Worm (Caenorhabditis elegans) whole organism, early embryonic: Measurements from ENCODE around the gene hda-4.

ENCODE experiments used
- B0310.2 ChIP-seq: sonication (generic microtip); optimal IDR thresholded peaks from 2 replicates; lab custom pipeline; 2016; ENCODE audit warnings: mild to moderate bottlenecking, missing genetic modification characterization, missing compliant biosample characterization
- ets-7 ChIP-seq: sonication (generic microtip); optimal IDR thresholded peaks from 2 replicates; lab custom pipeline; 2016; ENCODE audit warnings: missing genotype, missing genetic modification characterization, missing compliant biosample characterization
- flt-1 ChIP-seq: fragments of 200-800 bp; sonication (Bioruptor generic); IDR thresholded peaks from 2 replicates; pipeline ENCODE4 v1.3.6; 2022; ENCODE audit warnings: missing genetic modification characterization, missing compliant biosample characterization

DNA sequence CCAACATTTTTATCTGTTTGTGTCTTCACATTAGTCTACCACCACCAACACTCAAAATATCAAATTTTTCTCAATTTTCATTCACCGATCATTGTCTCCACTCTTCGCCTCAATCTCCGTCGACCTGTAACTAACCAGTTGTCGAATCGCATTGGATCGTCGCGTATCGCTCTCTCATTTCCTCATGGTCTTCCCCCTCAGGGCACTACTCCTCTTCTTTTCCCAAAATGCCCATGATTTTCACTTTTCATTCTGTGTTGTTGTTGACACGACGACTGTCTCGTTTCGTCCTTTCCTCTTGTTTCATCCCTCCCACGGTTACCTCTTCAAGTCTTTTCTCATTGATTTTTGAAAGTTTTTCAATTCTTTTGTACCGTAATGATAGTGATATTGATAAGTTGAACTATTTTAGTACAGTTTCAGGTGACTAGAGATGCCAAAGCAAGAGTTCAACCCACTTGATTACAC, 56.7 kb downstream of the hda-4 start, which contains the start of gene T01C8.2:
- no peak for TF ChIP-seq B0310.2 (tag; lab: Kevin White, UChicago)
- no peak for TF ChIP-seq ets-7 (tag; lab: Kevin White, UChicago)
- no peak for TF ChIP-seq flt-1 (GFP tag; lab: Robert Waterston, UW)
